Worm (Caenorhabditis elegans): ENCODE data around the gene pen-2.
A peak's percentile ranks its signal among the peaks of the same experiment; 100 is the strongest.

Gene pen-2

DNA sequence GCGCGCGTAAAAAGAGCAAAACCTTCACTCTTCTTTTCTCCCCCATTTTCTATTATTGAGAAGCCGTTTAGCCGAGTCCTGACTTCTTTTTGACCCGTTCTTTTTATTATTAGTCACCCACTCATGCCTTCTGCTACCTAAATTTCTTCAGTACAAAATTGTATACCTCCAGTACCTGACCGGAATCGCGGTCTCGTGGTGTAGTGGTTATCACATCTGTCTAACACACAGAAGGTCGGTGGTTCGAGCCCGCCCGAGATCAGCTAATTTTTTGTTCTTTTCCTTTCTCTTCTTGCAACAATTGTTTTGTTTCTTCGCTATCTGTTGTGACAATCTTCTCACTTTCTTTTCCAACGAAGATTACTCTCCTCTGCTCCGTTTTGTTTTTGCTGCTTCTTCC lies 9.7 kb downstream of the pen-2 start (continued):
- TF ChIP-seq zip-11 (GFP tag; IDR thresholded peaks at IDR 0.05) (peak; percentile 70; the same call in 1 of the 2 replicates), snpc-1.2 (GFP tag; IDR thresholded peaks at IDR 0.05) (no peak), ceh-28 (tag; optimal IDR thresholded peaks at IDR 0.05) (no peak), F37D6.2 (tag; optimal IDR thresholded peaks at IDR 0.05) (no peak), Y48G9A.11 (GFP tag; IDR thresholded peaks at IDR 0.05) (no peak), aly-2 (tag; optimal IDR thresholded peaks at IDR 0.05) (no peak), Y105C5A.15 (GFP tag; IDR thresholded peaks at IDR 0.05) (no peak), mep-1 (tag; optimal IDR thresholded peaks at IDR 0.05) (peak; percentile 29), D1046.2 (GFP tag; IDR thresholded peaks at IDR 0.05) (no peak), nhr-25 (tag; optimal IDR thresholded peaks at IDR 0.05; ENCODE audit: borderline replicate concordance, insufficient read depth) (no peak), ctbp-1 (GFP tag; IDR thresholded peaks at IDR 0.05) (no peak), daf-16 (GFP tag; optimal IDR thresholded peaks at IDR 0.05) (peak; percentile 29 to 32), daf-16 (tag; optimal IDR thresholded peaks at IDR 0.05) (peak; percentile 29), zip-2 (tag; optimal IDR thresholded peaks at IDR 0.05) (no peak), hlh-11 (tag; optimal IDR thresholded peaks at IDR 0.05) (peak; percentile 23), nhr-41 (GFP tag; IDR thresholded peaks at IDR 0.05) (no peak), zfp-2 (tag; optimal IDR thresholded peaks at IDR 0.05) (no peak), attf-4 (tag; optimal IDR thresholded peaks at IDR 0.05) (no peak), lin-13 (GFP tag; optimal IDR thresholded peaks at IDR 0.05) (peak; percentile 43), dmd-6 (GFP tag; IDR thresholded peaks at IDR 0.05) (peak; percentile 19; the same call in 1 of the 2 replicates), ceh-20 (GFP tag; IDR thresholded peaks at IDR 0.05) (no peak), nhr-111 (GFP tag; optimal IDR thresholded peaks at IDR 0.05) (peak; percentile 53), daf-19 (GFP tag; conservative IDR thresholded peaks at IDR 0.05) (no peak), rbr-2 (tag; optimal IDR thresholded peaks at IDR 0.05) (peak; percentile 14), php-3 (GFP tag; IDR thresholded peaks at IDR 0.05) (no peak), ztf-7 (tag; optimal IDR thresholded peaks at IDR 0.05) (no peak), lsy-2 (tag; optimal IDR thresholded peaks at IDR 0.05) (peak in 1 of 2 experiments; percentile 24), duxl-1 (tag; optimal IDR thresholded peaks at IDR 0.05; ENCODE audit: poor library complexity) (no peak), lin-1 (GFP tag; IDR thresholded peaks at IDR 0.05) (no peak), dmd-8 (GFP tag; IDR thresholded peaks at IDR 0.05) (peak; percentile 79; the same call in 1 of the 2 replicates), nhr-77 (tag; optimal IDR thresholded peaks at IDR 0.05) (no peak), nhr-237 (tag; optimal IDR thresholded peaks at IDR 0.05) (no peak), cey-2 (tag; optimal IDR thresholded peaks at IDR 0.05; ENCODE audit: borderline replicate concordance, insufficient read depth) (no peak), ceh-32 (tag; optimal IDR thresholded peaks at IDR 0.05; ENCODE audit: poor library complexity) (no peak), ama-1 (optimal IDR thresholded peaks at IDR 0.05) (no peak), tag-97 (GFP tag; IDR thresholded peaks at IDR 0.05) (no peak), egl-43 (GFP tag; IDR thresholded peaks at IDR 0.05) (peak; percentile 75), nhr-102 (tag; optimal IDR thresholded peaks at IDR 0.05) (no peak), nhr-48 (tag; optimal IDR thresholded peaks at IDR 0.05) (no peak), madf-9 (GFP tag; conservative IDR thresholded peaks at IDR 0.05) (no peak), lin-38 (GFP tag; IDR thresholded peaks at IDR 0.05) (peak; percentile 59), unc-62 (GFP tag; optimal IDR thresholded peaks at IDR 0.05 in 1 of 2) (no peak), unc-62 (tag; optimal IDR thresholded peaks at IDR 0.05) (no peak), F49E8.2 (tag; optimal IDR thresholded peaks at IDR 0.05; ENCODE audit: borderline replicate concordance) (no peak), pqm-1 (tag; optimal IDR thresholded peaks at IDR 0.05) (no peak), dpl-1 (GFP tag; optimal IDR thresholded peaks at IDR 0.05) (no peak), hlh-30 (tag; optimal IDR thresholded peaks at IDR 0.05; ENCODE audit: insufficient read depth) (peak; percentile 45), ceh-62 (tag; optimal IDR thresholded peaks at IDR 0.05) (no peak), ces-1 (GFP tag; optimal IDR thresholded peaks at IDR 0.05) (no peak), aha-1 (tag) (peak; percentile 85), nhr-28 (tag; optimal IDR thresholded peaks at IDR 0.05) (peak; percentile 2), madf-5 (GFP tag; IDR thresholded peaks at IDR 0.05) (peak in 1 of 2 experiments; percentile 57; a peak in 1 of 4 replicates), ceh-82 (tag; optimal IDR thresholded peaks at IDR 0.05) (no peak)

All from whole organism, L4 larva.